Worm (Caenorhabditis elegans) whole organism, L1 larva: ENCODE data around the gene fbxa-32.

Experiments
- C34B4.2 ChIP-seq: sonication (generic microtip); optimal IDR thresholded peaks from 2 replicates; lab custom pipeline; 2017; ENCODE audit warnings: mild to moderate bottlenecking, missing genetic modification characterization, missing compliant biosample characterization
- elt-3 ChIP-seq, 6 experiments: fragments of 150-350 bp in 1 of 6; sonication (generic microtip); optimal IDR thresholded peaks; 2 replicates each; lab custom pipeline; 2017 to 2018; ENCODE audit warnings: missing biosample characterization in 6 of 6, missing genetic modification characterization in 6 of 6, inconsistent platforms in 1 of 6
- skn-1 ChIP-seq: fragments of 150-350 bp; optimal IDR thresholded peaks from 2 replicates; lab custom pipeline; 2014; ENCODE audit warnings: missing biosample characterization, missing genetic modification characterization
- unc-62 ChIP-seq: fragments of 150-350 bp; optimal IDR thresholded peaks from 2 replicates; lab custom pipeline; 2014; ENCODE audit warnings: missing biosample characterization, missing genetic modification reagents, missing genetic modification characterization

DNA sequence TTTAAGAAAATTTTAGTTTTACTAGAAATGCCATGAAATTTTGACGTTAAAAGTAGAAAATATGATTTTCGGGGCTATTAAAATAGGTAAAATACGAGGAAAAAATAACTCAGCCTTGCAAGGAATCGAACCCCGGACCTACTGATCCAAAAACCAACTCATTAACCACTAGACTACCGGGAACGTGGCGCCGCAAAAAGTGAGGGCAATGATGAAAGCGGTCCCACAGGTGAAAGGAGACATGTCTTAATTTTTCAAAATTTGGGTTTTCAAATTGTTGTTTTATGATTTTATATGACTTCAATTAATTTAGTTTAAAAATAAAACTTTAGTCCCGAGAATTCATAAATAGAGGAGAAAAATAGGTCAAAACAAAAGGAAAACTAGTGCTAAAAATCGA is 38.4 kb downstream of the fbxa-32 start:
- no peak for TF ChIP-seq skn-1 (tag; lab: Kevin White, UChicago)
- TF ChIP-seq unc-62, result no peak
- TF ChIP-seq elt-3 (tag; optimal IDR thresholded peaks at IDR 0.05; lab: Kevin White, UChicago), result no peak
- TF ChIP-seq C34B4.2 (tag; lab: Kevin White, UChicago), result no peak
